Fruit fly (Drosophila melanogaster) whole organism, adult: ENCODE results near the gene Sgs5bis.
A peak's percentile ranks its signal among the peaks of the same experiment; 100 is the strongest.

Experiments used
- CG11617 ChIP-seq: fragments of 200-800 bp; sonication (Bioruptor generic); optimal IDR thresholded peaks from 2 replicates; lab custom pipeline; 2017; ENCODE audit warnings: mild to moderate bottlenecking, missing biosample characterization, missing genetic modification reagents, missing genetic modification characterization
- CG12768 ChIP-seq: fragments of 200-800 bp; sonication (Bioruptor generic); optimal IDR thresholded peaks from 2 replicates; lab custom pipeline; 2017; ENCODE audit warnings: missing biosample characterization, missing genetic modification characterization, mild to moderate bottlenecking, moderate library complexity, missing genetic modification reagents
- CG14711 ChIP-seq: fragments of 200-800 bp; sonication (Bioruptor generic); optimal IDR thresholded peaks from 2 replicates; lab custom pipeline; 2018; ENCODE audit warnings: missing biosample characterization, mild to moderate bottlenecking, missing genetic modification characterization, moderate library complexity
- CG1620 ChIP-seq: fragments of 200-800 bp; sonication (Bioruptor generic); optimal IDR thresholded peaks from 2 replicates; lab custom pipeline; 2016; ENCODE audit warnings: missing biosample characterization, missing genetic modification characterization
- CG33017 ChIP-seq: fragments of 200-800 bp; sonication (Bioruptor generic); optimal IDR thresholded peaks from 2 replicates; lab custom pipeline; 2018; ENCODE audit warnings: missing biosample characterization, mild to moderate bottlenecking, missing genetic modification characterization, moderate library complexity
- CG5204 ChIP-seq: fragments of 200-800 bp; sonication (Bioruptor generic); optimal IDR thresholded peaks from 2 replicates; lab custom pipeline; 2016; ENCODE audit warnings: missing biosample characterization, missing genetic modification characterization
- CG7045 ChIP-seq: fragments of 200-800 bp; sonication (Bioruptor generic); optimal IDR thresholded peaks from 2 replicates; lab custom pipeline; 2017; ENCODE audit warnings: missing biosample characterization, mild to moderate bottlenecking, missing genetic modification characterization
- CG7101 ChIP-seq: fragments of 200-800 bp; sonication (Bioruptor generic); optimal IDR thresholded peaks from 2 replicates; lab custom pipeline; 2018; ENCODE audit warnings: missing biosample characterization, mild to moderate bottlenecking, missing genetic modification characterization, moderate library complexity
- Clk ChIP-seq: fragments of 200-800 bp; sonication (Bioruptor generic); optimal IDR thresholded peaks from 2 replicates; lab custom pipeline; 2017; ENCODE audit warnings: missing biosample characterization, missing genetic modification characterization
- Crg-1 ChIP-seq: fragments of 200-800 bp; sonication (Bioruptor generic); optimal IDR thresholded peaks from 2 replicates; lab custom pipeline; 2016; ENCODE audit warnings: missing biosample characterization, missing genetic modification characterization
- Hr96 ChIP-seq: fragments of 200-800 bp; sonication (Bioruptor generic); optimal IDR thresholded peaks from 2 replicates; lab custom pipeline; 2016; ENCODE audit warnings: missing biosample characterization, missing genetic modification characterization
- Mnt ChIP-seq: fragments of 200-800 bp; sonication (Bioruptor generic); optimal IDR thresholded peaks from 2 replicates; lab custom pipeline; 2016; ENCODE audit warnings: missing biosample characterization, mild to moderate bottlenecking, missing genetic modification characterization
- bab1 ChIP-seq: fragments of 200-800 bp; sonication (Bioruptor generic); optimal IDR thresholded peaks from 3 replicates; lab custom pipeline; 2019; ENCODE audit warnings: missing biosample characterization, mild to moderate bottlenecking, missing genetic modification characterization, moderate library complexity
- cic ChIP-seq: fragments of 200-800 bp; sonication (Bioruptor generic); optimal IDR thresholded peaks from 2 replicates; lab custom pipeline; 2017; ENCODE audit warnings: missing biosample characterization, mild to moderate bottlenecking, missing genetic modification characterization, moderate library complexity
- cnc ChIP-seq, 2 experiments: fragments of >200 bp; optimal IDR thresholded peaks; 2 replicates each; lab custom pipeline; 2017
- kay ChIP-seq: fragments of 200-800 bp; sonication (Bioruptor generic); peaks from one replicate; lab custom pipeline; 2016; ENCODE audit warnings: missing biosample characterization, missing genetic modification characterization, borderline replicate concordance
- pad ChIP-seq: fragments of 200-800 bp; sonication (Bioruptor generic); optimal IDR thresholded peaks from 3 replicates; lab custom pipeline; 2017; ENCODE audit warnings: missing biosample characterization, missing genetic modification characterization, mild to moderate bottlenecking, moderate library complexity, missing genetic modification reagents
- tj ChIP-seq: fragments of 200-800 bp; sonication (Bioruptor generic); optimal IDR thresholded peaks from 3 replicates; lab custom pipeline; 2017; ENCODE audit warnings: missing biosample characterization, mild to moderate bottlenecking, missing genetic modification characterization, moderate library complexity
- toe ChIP-seq: fragments of 200-800 bp; sonication (Bioruptor generic); optimal IDR thresholded peaks from 2 replicates; lab custom pipeline; 2016; ENCODE audit warnings: missing biosample characterization, missing genetic modification characterization

Gene Sgs5bis

DNA sequence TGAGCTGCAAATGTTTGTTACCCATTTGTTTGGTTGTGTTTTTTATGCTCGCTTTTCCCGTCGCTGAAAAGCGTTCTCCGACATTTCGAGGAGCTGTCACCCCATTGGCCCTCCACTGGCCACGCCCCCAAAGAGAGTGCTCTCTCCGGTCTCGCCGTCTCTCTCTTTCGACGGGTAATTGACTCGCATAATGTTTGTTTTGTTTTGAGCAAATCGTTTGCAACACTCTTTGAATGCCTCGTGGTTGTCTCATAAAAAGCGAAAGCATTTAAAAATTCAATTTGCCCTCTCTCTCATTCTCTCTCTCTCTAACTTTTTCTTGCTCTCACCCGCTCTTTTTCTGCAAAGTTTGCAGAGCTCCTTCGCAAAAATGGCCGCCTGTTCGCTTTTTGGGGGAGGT, 36.7 kb upstream of the Sgs5bis start:
- TF ChIP-seq CG11617 (GFP tag; lab: Kevin White, UChicago) (no peak), cic (no peak), CG7101 (tag; lab: Kevin White, UChicago) (no peak), Mnt (GFP tag; lab: Kevin White, UChicago) (no peak), CG1620 (no peak), Crg-1 (no peak), CG33017 (tag; lab: Kevin White, UChicago) (no peak), Clk (GFP tag; lab: Kevin White, UChicago) (no peak), Hr96 (GFP tag; lab: Kevin White, UChicago) (no peak), CG7045 (GFP tag; lab: Kevin White, UChicago) (no peak), bab1 (GFP tag; lab: Kevin White, UChicago) (no peak), tj (GFP tag; lab: Kevin White, UChicago) (no peak), CG14711 (tag; lab: Kevin White, UChicago) (no peak), CG12768 (GFP tag; lab: Kevin White, UChicago) (no peak), pad (GFP tag; lab: Kevin White, UChicago) (no peak)

DNA sequence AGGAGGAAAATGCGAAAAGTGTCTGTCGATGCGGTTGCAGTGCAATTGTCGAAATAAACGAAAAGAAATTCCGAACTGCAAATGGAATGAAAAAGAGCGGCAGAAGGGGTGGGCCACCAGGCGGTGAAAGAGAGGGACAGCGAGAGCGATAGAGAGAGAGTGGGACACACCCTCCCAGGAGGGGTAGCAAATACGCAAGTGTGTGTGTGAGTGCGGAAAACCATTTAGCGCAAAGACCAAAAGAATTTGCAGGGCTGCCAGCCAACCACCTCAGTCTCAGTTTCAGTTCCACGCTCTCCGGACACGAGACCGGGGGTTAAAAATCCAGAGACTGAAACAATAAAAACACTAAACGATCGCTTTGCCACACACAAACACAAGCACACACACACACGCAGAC, 35.6 kb upstream of the Sgs5bis start, which contains the start of gene Hmx:
Gene Hmx (plus strand): TSS at position 301 of the 400 bp plus-strand sequence.
- TF ChIP-seq pad (GFP tag; lab: Kevin White, UChicago) = peak; percentile 49
- no peak for TF ChIP-seq Crg-1

DNA sequence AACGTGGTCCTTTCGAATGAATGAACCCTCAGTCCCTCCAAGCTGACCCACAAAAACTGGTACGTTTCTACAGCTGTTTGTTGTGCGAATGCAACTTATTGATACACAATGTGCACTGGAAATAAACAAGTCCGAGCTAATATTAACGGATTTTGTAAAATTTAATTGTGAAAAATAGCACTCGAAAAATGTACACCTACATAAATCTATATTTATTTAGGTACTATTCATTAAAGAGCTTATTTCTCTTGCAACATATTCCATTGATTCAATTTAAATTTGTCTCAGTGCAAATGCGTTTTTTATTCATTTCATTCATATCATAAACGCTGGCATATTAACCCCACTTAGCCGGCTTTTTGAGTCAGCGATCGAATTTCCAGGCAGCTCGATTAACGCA, 33.0 kb upstream of the Sgs5bis start:
- no peak for TF ChIP-seq Clk (GFP tag; lab: Kevin White, UChicago)
- TF ChIP-seq CG11617 (GFP tag; lab: Kevin White, UChicago) = no peak
- TF ChIP-seq CG14711 (tag; lab: Kevin White, UChicago) = no peak
- TF ChIP-seq pad (GFP tag; lab: Kevin White, UChicago) = no peak

DNA sequence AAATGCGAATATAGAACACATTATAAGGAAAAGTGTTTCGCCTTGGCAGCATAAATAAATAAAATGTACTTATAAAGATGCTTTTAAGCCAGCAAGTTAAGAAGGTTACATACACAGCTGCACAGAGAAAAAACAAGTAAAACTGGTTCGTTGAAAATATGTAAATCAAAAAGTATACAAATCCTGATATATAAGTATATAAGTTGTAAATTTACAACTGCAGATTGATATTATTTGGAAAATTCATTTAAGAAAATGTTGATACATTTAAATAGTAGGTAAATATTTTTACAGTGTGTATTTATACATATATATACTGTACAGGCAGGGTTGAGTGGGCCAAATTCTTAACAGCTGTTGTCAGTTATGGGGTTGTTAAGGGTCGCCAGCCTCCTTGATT, 29.3 kb upstream of the Sgs5bis start:
- TF ChIP-seq Hr96 (GFP tag; lab: Kevin White, UChicago) = no peak
- TF ChIP-seq CG7101 (tag; lab: Kevin White, UChicago) = no peak
- TF ChIP-seq CG1620 = no peak
- no peak for TF ChIP-seq pad (GFP tag; lab: Kevin White, UChicago)
- TF ChIP-seq toe (GFP tag; lab: Kevin White, UChicago) = no peak
- no peak for TF ChIP-seq CG5204
- no peak for TF ChIP-seq CG7045 (GFP tag; lab: Kevin White, UChicago)
- no peak for TF ChIP-seq bab1 (GFP tag; lab: Kevin White, UChicago)

DNA sequence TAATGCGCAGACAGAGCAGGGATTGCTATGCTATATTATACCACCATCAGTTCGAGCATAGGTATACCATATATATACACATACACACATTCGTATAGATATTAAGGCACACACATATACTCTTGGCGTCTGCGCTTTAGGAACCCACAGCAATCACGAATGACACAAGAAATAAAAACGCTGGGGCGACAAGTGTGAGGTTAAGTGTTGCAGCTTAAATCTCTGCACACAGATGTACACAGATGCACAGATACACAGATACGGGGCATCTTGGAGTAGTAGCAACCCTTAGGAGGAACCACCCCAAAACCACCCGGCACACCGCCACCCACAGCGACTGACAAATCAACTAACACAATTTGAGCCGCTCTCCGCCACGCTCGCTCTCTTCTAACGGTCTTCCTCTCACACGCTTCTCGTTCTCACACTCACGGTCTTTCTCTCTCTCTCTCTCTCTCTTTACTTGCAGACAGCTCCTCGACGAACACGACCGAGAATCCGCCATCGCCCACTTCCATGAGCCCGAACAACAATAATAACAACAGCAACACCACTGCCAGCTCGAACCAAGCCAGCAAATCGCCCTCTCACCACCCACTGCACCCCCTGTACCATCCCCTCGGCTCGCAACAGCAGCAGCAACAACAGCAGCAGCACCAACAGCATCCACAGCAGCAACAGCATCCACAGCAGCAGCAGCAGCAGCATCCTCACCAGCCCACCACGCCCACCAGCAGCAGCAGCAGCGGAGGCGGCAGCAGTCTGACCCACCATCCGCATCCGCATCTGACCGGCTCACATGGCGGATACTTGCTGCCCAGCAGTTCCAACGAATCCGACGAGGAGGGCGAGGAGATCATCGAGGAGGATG, 27.3 kb upstream of the Sgs5bis start:
- TF ChIP-seq pad (GFP tag; lab: Kevin White, UChicago) = peak; percentile 0
- no peak for TF ChIP-seq toe (GFP tag; lab: Kevin White, UChicago)

DNA sequence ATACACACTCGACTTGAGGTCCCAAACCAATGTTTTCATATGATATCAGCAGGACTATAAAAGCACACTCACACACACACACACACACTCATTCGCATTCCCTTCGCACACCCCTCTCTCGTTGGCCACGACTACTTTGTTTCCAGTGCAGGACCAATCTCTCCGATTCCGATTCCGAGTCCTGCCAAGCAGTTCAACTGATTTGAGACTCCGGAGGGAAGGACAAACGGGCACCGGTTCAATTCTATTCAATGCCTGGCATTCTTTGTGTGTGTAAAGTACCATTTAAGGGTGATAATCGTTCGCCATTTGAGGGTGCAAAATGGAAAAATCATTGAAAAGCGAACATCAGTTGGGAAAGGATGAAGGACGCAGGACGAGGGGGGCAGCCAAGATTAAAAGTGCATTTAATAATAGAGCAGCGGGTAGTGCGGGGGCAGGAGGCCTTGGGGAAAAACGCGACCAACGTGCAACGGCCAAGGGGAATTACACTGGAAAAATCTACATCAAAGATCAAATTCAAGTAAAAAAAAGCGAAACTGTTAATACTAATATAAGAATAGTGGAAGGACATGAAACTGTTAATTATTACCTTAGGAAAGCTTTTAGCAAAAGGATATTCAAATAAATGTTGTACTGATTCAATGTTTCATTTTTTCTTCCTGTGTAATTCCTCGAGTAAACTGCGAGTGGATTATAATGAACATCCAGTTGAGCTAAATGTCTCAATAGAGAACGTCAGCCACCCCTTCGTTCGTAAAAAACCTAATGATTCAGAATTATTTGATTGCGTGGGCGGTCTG, 10.3 kb upstream of the Sgs5bis start:
- no peak for TF ChIP-seq CG33017 (tag; lab: Kevin White, UChicago)
- TF ChIP-seq bab1 (GFP tag; lab: Kevin White, UChicago) = no peak
- TF ChIP-seq Clk (GFP tag; lab: Kevin White, UChicago) = no peak

DNA sequence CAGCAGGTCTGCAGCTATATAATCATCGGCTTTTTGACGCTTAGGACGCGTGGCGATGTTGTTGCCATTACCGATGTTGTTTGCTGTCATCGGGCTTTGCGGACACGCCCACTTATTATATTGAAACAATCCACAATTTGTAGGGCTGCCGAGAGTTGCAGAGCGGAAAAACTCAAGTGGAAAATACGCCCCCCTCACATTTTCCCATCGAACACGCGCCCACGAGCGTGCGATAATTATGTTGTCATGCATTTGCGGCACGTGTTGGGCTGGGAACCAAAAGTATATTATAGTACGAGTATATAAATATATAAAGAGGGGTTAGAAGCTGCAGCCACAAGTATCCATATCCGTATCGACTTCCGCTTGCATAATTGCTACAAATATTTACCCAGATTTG, 5.4 kb upstream of the Sgs5bis start:
- TF ChIP-seq cic (no peak), kay (GFP tag; lab: Kevin White, UChicago) (no peak), cnc (optimal IDR thresholded peaks at IDR 0.05; lab: Kevin White, UChicago) (no peak), CG14711 (tag; lab: Kevin White, UChicago) (no peak), toe (GFP tag; lab: Kevin White, UChicago) (no peak), Clk (GFP tag; lab: Kevin White, UChicago) (no peak), CG7045 (GFP tag; lab: Kevin White, UChicago) (no peak)

DNA sequence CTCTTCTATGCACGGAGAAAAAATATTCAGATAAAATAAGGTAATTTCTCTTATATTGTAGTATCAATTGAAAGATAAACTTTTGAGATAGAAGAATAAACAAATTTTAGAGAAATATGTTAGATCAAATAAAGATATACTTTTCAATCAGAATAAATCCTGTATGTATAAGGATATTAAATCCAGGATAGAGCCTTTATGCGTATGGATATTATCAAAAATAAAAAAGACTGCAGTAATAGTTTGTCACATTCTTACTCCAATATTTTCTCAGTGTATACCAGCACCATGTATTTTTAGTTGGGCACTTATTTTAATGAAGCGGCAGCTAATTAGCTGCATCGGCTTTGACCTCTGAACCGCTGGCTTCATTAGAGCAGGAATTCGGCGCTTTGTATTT, 2.4 kb upstream of the Sgs5bis start:
- TF ChIP-seq bab1 (GFP tag; lab: Kevin White, UChicago) = no peak
- TF ChIP-seq CG11617 (GFP tag; lab: Kevin White, UChicago) = no peak
- TF ChIP-seq cic = no peak
- no peak for TF ChIP-seq CG5204
